Worm (Caenorhabditis elegans) whole organism, L4/young adult: ENCODE results near the gene npp-16.

ENCODE experiments used
- W03F9.2 ChIP-seq: fragments of 150-350 bp; optimal IDR thresholded peaks from 2 replicates; lab custom pipeline; 2014; ENCODE audit warnings: missing biosample characterization, missing genetic modification characterization
- dao-5 ChIP-seq: sonication (generic microtip); optimal IDR thresholded peaks from 2 replicates; lab custom pipeline; 2016; ENCODE audit warnings: missing genotype, missing genetic modification characterization, moderate library complexity, missing compliant biosample characterization
- him-1 ChIP-seq: sonication (generic microtip); optimal IDR thresholded peaks from 2 replicates; lab custom pipeline; 2016; ENCODE audit warnings: missing genotype, missing genetic modification reagents, missing genetic modification characterization, missing compliant biosample characterization

The npp-16 gene

DNA sequence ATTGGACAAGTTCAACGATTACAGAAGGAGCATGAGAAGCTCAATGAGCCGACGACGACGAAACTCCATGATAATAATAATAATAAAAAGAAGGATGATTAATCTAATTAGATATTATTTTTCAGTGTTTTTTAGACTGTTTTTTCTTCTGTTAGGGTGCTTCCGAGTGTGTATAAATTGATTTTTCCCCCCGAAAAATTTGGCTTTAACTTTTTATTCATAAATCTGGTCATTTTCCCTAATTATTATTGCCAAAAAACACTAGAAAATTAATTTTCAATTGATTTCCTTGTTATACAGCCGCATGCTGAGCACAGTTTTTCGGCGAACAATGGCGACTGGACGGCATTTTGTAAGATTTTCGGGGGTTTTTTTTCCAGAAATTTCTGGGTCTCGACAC is 7.9 kb downstream of the npp-16 start, which contains the start of gene nft-1:
nft-1 (plus strand) TSS at position 301 of the 400 bp plus-strand sequence.
- TF ChIP-seq W03F9.2 (tag; lab: Kevin White, UChicago) (no peak), dao-5 (tag; lab: Kevin White, UChicago) (no peak), him-1 (tag; lab: Kevin White, UChicago) (no peak)

DNA sequence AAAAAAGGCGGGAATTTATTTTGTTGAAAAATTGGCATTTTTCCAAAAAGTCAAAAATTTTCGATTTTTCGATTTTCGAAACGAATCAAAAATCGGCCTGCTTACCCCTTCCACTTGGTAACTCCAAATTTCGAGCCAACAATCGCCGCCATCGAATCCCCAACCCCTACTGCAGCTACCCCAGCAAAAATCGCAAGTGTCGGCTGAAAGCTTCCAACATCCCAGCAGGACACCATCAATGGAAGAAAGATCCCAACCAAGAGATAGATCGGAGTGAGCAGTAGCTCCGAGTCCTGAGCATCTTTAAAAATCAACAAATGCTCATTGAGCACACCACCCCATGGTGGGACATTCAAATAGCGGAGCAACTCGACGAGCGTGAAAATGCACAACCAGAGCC is 15.2 kb downstream of the npp-16 start:
- TF ChIP-seq W03F9.2 (tag; lab: Kevin White, UChicago) (no peak), him-1 (tag; lab: Kevin White, UChicago) (no peak), dao-5 (tag; lab: Kevin White, UChicago) (no peak)

DNA sequence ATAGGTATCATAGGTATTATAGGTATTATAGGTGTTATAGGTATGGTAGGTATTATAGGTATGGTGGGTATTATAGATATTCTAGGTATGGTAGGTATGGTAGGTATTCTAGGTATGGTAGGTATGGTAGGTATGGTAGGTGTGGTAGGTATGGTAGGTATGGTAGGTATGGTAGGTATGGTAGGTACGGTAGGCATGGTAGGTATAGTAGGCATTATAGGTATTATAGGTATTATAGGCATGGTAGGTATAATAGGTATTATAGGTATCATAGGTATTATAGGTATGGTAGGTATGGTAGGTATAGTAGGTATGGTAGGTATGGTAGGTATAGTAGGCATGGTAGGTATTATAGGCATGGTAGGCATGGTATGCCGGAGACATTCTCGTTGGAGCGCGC is 16.2 kb downstream of the npp-16 start:
- no peak for TF ChIP-seq him-1 (tag; lab: Kevin White, UChicago)
- no peak for TF ChIP-seq dao-5 (tag; lab: Kevin White, UChicago)
- no peak for TF ChIP-seq W03F9.2 (tag; lab: Kevin White, UChicago)

DNA sequence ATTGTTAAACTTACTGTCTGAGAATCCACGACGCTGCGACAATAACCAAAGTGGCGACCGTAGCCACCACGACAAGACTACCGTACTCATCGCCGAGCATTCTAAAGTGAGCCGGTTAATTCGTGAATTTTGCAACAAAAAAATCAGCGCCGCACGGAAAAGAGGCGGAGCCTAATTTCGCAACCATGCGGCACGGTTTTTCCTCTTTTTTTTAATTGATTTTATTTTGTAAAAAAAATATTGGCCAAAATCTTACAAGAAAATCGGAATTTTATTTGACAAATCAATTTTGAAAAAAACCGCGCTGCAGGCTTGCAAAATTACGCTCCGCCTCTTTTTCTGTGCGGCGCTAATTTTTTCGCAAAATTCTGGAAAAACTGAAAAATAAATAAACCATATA is 17.8 kb downstream of the npp-16 start, which contains the start of gene dolk-1:
dolk-1 (minus strand) TSS at position 101 of the 400 bp plus-strand sequence.
- TF ChIP-seq W03F9.2 (tag; lab: Kevin White, UChicago) (no peak), him-1 (tag; lab: Kevin White, UChicago) (no peak)

DNA sequence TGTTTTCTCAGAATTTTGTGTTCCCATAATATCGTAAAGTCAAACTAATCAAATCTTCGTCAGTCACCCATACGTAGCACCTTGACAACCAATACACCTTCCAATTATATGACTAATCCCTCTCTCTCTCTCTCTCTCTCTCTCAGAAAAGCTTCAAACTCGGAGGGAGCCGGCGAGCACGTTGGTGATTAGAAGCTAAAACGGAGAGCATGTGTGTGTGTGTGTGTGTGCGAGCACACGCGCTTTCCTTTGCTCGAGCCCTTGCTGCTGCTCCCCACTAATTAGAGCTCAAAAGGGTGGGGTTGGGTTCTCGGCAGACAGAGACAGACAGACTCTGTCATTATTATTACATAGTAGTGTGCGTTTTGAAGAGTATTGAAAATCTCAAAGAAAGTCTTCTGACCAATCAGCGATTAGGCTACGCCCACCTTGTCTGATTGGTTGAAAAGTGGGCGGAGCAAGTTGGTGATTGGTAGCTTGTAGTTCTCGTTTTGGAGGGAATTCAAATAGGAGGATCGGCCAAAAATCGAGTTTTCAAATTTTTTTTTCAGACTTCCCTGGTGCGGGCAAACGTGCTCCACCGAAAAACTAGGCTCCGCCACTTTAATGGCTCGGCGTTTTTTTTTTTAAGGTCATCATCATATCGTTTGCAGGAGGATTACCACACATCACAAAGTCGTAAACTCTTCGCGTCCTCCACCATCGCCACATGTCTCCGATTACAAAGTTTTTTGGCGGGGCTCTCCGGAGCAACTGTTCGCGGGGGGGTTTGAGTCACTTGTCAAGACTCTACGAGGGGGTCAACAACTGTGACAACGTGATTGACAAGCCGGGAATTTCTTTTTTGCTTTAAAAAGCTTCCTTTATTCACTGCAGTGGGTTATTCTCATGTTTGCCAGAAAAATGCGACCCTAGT is 19.6 kb downstream of the npp-16 start:
- no peak for TF ChIP-seq him-1 (tag; lab: Kevin White, UChicago)
- no peak for TF ChIP-seq W03F9.2 (tag; lab: Kevin White, UChicago)
- TF ChIP-seq dao-5 (tag; lab: Kevin White, UChicago) = no peak

DNA sequence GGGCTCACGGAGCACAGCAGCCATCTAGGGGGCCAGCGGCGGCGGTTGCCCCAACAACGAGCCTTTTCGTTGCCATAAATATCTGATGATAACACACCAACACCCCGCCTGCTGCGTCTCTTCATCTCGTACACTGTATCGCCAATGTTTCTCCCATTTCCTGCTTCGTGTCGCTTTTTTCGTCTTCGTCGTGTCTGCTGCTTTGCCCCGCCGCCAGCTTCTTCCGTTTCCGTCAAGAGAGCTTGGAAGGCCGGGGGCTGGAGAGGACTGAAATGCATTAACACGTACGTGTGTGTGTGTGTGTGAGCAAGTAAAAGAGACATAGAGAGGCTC is 20.2 kb downstream of the npp-16 start:
- TF ChIP-seq him-1 (tag; lab: Kevin White, UChicago) (no peak), dao-5 (tag; lab: Kevin White, UChicago) (no peak), W03F9.2 (tag; lab: Kevin White, UChicago) (no peak)

DNA sequence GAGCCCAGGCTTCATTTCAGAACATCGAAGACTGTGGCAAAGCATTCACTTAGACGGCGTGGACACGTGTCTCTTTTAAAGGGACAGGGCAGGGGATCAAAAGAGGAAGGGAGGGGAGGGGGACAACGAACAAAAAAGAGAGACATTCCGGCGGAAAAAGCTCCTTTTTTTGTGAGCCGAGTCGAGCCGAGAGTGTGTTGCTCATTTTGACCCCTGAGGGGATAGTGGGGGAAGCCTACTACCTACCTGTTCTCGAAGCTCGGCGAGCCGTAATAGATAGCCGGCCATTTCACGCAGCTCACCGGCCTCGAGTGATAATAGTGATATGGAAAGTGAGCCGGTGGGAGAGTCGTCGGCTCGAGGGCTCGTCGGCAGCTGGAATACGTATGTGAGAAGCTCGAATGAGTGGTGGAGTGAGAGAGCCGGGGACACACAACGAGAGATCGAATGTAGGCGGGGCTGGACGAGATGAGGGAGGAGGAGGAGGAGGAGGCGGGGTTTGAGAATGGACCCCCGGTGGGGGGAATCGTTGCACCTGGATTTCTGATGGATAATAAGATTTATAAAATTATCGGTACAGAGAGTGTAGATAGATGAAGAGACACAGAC is 21.0 kb downstream of the npp-16 start:
- TF ChIP-seq W03F9.2 (tag; lab: Kevin White, UChicago) (no peak), dao-5 (tag; lab: Kevin White, UChicago) (no peak), him-1 (tag; lab: Kevin White, UChicago) (no peak)

DNA sequence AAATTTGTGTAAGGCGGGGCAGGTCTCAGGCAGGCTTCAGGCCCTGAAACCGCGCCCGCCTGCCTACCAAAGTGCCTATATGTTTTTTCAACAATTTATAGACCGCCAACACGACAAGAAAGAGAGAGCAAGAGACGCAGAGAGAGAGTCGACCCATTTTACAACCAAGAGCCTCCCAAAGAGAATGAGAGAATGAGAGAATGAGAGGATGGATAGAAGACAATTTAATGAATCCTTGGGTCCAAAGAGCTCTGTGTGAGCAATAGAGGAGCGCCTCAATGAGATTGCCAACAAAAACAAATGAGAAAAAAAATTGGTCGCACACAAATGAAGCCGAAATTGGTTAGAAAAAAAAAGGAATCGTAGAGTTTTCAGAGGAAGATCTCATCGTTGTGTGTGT is 22.2 kb downstream of the npp-16 start:
- TF ChIP-seq him-1 (tag; lab: Kevin White, UChicago) (no peak), W03F9.2 (tag; lab: Kevin White, UChicago) (no peak), dao-5 (tag; lab: Kevin White, UChicago) (no peak)

DNA sequence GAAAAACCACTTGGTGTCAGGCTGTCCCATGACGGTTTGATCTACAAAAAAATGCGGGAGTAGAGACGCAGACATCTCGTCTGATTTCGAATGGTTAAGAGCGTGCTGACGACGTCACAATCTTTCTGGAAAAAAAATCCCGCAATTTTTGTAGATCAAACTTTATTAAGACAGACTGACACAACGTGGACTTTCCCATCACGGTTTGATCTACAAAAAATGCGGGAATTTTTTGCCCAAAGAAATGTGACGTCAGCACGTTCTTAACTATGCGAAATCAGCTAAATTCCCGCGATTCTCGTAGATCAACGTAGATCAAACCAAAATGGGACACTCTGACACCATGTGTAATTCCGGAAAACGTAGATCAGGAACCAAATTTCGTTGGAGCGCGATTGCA is 22.8 kb downstream of the npp-16 start:
- TF ChIP-seq him-1 (tag; lab: Kevin White, UChicago) (no peak), W03F9.2 (tag; lab: Kevin White, UChicago) (no peak), dao-5 (tag; lab: Kevin White, UChicago) (no peak)

DNA sequence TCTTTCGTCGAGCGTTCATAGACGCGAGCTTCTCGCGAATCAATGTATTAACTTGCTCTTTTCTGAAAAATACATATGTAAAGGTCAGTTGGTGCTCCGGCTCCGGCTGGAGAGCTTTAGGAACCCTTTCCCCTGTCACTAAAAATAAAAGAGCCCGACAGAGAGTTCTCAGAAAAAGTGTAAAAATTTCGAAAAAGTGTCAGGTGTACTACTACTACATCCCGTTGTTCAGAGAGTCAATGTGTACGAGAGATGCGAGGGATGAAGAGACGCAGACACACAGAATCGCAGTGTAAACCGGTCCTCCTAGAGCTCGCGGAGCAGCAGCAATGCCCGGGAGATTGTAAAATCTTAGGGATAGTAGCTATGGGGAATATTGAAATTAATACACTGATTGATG is 26.9 kb downstream of the npp-16 start:
- TF ChIP-seq him-1 (tag; lab: Kevin White, UChicago) = no peak
- no peak for TF ChIP-seq W03F9.2 (tag; lab: Kevin White, UChicago)
- TF ChIP-seq dao-5 (tag; lab: Kevin White, UChicago) = no peak

DNA sequence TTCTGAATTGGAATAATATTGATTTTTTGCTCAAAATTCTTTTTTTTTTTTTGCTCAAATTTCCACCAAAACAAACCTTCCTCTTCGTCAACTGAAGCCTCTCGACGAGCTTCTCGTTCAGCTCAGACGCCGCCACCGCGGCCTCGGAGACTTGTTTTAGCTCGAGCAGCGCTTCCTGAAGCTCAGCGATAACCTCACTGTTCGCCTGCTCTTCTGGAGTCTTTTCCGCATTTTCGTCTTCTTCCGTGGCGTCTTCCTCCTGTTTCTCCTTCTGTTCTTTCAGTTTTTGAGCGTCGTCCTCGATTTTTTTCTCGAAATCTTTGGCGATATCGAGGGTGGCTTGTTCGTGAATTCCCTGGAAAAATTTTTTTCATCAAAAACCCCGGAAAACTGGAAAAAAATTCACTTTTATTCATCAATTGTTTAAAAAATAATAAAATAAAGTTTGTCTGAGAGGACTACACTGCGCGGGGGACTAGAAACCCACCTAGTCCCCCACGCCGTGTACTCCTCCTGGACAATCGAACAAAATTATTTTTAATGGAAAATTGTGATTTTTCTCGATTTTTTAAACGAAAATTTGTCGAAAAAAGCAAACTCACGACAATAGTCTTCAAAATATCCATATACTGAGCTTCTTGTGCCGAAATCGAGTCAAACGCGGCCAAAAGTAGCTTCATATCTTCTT is 30.5 kb downstream of the npp-16 start:
- TF ChIP-seq him-1 (tag; lab: Kevin White, UChicago) (peak; percentile 89), W03F9.2 (tag; lab: Kevin White, UChicago) (peak; percentile 74), dao-5 (tag; lab: Kevin White, UChicago) (no peak)

DNA sequence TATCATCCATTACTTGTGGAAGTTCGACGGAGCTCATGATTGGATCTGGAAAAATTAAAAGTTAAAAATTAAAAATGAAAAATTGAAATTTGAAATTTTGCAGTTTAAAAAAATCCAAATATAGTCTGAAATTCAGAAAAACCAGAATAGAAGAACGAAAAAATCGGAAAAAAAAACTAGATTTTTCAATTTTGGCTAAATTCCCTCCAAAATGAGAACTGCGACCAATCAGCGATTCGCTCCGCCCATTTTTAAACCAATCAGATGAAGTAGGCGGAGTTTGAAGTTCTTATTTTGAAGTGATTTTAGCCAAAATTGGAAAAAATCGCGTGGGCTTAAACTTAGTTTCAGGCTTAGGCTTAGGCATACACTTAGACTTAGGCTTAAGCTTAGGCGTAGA is 31.2 kb downstream of the npp-16 start, which contains the start of gene Y56A3A.7:
Y56A3A.7 (minus strand) TSS at position 47 of the 400 bp plus-strand sequence.
- TF ChIP-seq him-1 (tag; lab: Kevin White, UChicago) (no peak), dao-5 (tag; lab: Kevin White, UChicago) (no peak), W03F9.2 (tag; lab: Kevin White, UChicago) (no peak)

DNA sequence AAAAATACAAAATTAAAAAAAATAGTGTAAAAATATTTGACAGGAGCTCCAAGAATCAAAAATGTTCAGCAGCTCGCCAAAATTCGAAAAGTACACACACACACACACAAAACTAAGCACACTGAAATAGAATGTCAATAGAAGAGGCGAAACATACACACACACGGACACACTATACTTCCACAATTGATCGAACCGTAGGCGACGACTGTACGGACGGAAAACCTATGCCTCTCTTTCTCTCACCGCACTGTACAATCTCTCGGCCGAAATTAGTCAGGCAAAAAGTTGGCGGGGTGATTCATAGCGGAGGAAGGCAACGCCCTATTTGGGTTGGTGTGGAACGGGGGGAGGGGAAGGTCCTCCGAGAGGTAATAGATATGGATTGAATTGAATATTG is 31.8 kb downstream of the npp-16 start:
- TF ChIP-seq dao-5 (tag; lab: Kevin White, UChicago) (no peak), him-1 (tag; lab: Kevin White, UChicago) (no peak), W03F9.2 (tag; lab: Kevin White, UChicago) (no peak)
